Fruit fly (Drosophila melanogaster): ENCODE measurements around the gene Tpt.

The Tpt gene

DNA sequence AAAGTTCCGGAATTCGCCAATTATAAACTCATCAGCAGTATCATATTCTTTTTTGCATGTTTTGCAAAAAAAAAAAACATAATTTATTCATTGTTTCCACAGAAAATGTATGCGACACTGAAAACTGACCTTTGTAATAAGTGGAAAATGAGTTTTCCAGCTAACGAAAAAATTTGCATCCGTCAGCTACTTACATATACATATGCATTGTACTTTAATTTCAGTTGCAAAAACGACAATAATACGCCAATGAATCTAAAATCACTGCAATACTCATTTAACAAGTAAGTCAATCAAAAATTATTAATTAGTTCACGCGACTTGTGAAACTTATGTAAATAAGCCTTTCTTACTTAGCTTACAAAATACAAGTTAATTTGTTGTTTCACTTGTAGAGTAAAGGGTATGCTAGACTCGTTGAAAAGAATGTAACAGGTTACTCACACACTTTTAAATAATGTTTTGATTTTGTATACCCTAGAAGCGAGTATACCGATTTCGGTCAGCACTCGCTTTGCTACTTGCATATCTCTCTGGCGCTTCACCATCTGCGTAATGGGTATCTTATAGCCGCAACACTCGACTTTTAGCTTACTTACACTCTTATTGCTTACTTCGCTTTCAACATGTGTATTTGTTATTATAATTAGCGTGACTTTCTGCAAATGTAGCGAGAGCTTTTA, 6.2 kb downstream of the Tpt start (continued):
- TF ChIP-seq Elba2 (GFP tag; optimal IDR thresholded peaks at IDR 0.05) = no peak
- TF ChIP-seq CG31224 (GFP tag; IDR thresholded peaks at IDR 0.05) = no peak
- TF ChIP-seq Sox100B (GFP tag; optimal IDR thresholded peaks at IDR 0.05) = no peak
- no peak for TF ChIP-seq zen2 (GFP tag; IDR thresholded peaks at IDR 0.05; ENCODE audit: partially characterized antibody)
- TF ChIP-seq Chrac-16 (GFP tag; optimal IDR thresholded peaks at IDR 0.05) = peak; percentile 43
- peak; percentile 27 for TF ChIP-seq pum (GFP tag; optimal IDR thresholded peaks at IDR 0.05)
- TF ChIP-seq CG2875 (GFP tag; optimal IDR thresholded peaks at IDR 0.05) = no peak
- TF ChIP-seq Drgx (GFP tag; IDR thresholded peaks at IDR 0.05) = peak; percentile 73
- peak; percentile 68 for TF ChIP-seq lbe (GFP tag; optimal IDR thresholded peaks at IDR 0.05)
- no peak for TF ChIP-seq Sin3A (optimal IDR thresholded peaks at IDR 0.05)
- TF ChIP-seq bsh (GFP tag; optimal IDR thresholded peaks at IDR 0.05) = peak in 1 of 2 experiments; percentile 45
- no peak for TF ChIP-seq CG7556 (GFP tag; optimal IDR thresholded peaks at IDR 0.05)

DNA sequence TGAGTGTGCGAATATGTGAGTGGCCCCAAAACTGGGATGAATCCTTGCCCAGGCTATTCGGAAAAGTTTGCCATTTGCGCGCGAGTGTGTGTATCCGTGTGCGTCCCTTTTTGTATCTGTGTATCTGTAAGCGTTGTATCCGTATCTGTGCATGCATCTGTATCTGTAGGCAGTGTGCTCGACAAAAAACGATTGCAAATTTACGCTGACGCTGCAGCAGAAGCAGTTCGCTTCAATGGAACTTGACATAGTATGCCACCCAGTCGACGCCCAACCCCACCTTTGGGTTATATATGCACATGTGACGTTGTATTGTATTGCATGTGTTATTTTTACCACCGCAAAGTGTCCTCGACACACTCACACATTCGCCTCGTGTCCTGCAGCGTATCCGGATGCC, 8.9 kb downstream of the Tpt start:
- TF ChIP-seq CG3163 (GFP tag; optimal IDR thresholded peaks at IDR 0.05) = no peak
- peak; percentile 65 for TF ChIP-seq cg (GFP tag; optimal IDR thresholded peaks at IDR 0.05)
- peak; percentile 36 for TF ChIP-seq twi (tag; optimal IDR thresholded peaks at IDR 0.05)
- no peak for TF ChIP-seq Bteb2 (GFP tag; optimal IDR thresholded peaks at IDR 0.05)
- peak; percentile 40 for TF ChIP-seq nerfin-1 (tag; optimal IDR thresholded peaks at IDR 0.05)

DNA sequence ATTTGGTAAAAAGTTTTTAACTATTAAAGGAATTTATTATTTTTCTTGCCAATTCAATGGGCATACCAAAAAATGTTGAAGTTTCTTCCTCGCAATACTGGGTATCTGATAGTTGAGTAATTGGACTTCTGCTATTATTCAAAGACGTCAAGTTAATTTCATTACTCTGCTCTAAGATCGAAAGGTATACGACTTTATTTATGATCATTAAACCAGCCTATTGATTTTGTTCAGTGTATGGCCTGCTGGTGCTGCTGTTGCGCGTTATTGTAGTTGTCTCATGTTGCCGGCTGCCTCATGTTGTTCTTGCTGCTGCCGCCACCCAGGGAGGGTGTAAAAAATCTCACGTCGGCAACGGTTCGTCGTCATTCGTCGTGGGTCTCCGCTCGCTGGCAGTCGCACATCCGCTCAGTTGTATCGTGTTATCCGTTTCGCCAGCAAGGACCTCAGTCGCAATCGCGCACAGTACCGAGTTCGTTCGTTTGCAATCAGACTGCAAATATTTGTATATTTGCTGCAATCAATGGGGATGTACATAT, 9.4 kb downstream of the Tpt start, which contains the start of gene CG7120:
TSS of gene CG7120 (plus strand) at position 371 of the 539 bp plus-strand sequence.
- TF ChIP-seq CG14667 (GFP tag; IDR thresholded peaks at IDR 0.05) = no peak
- no peak for TF ChIP-seq Dp (GFP tag; optimal IDR thresholded peaks at IDR 0.05)
- no peak for TF ChIP-seq vfl (GFP tag; optimal IDR thresholded peaks at IDR 0.05)
- TF ChIP-seq wdn (GFP tag; IDR thresholded peaks at IDR 0.05) = no peak
- no peak for TF ChIP-seq Doc2 (GFP tag; IDR thresholded peaks at IDR 0.05)
- peak; percentile 14 for TF ChIP-seq CG10654 (GFP tag; optimal IDR thresholded peaks at IDR 0.05)
- peak; percentile 50 for TF ChIP-seq Ssrp (tag; optimal IDR thresholded peaks at IDR 0.05)
- no peak for TF ChIP-seq CG6654 (GFP tag; optimal IDR thresholded peaks at IDR 0.05)
- peak; percentile 56 for TF ChIP-seq CG17328 (GFP tag; IDR thresholded peaks at IDR 0.05)
- TF ChIP-seq Spps (tag; optimal IDR thresholded peaks at IDR 0.05) = peak; percentile 22
- peak; percentile 24; the same call in 1 of the 2 replicates for TF ChIP-seq Rfx (GFP tag; IDR thresholded peaks at IDR 0.05)
- no peak for TF ChIP-seq dm (GFP tag; optimal IDR thresholded peaks at IDR 0.05)
- no peak for TF ChIP-seq Fer2 (tag; optimal IDR thresholded peaks at IDR 0.05)
- no peak for TF ChIP-seq sqz (GFP tag; optimal IDR thresholded peaks at IDR 0.05)
- no peak for TF ChIP-seq CG1233 (GFP tag; optimal IDR thresholded peaks at IDR 0.05)
- peak in 1 of 2 experiments; percentile 66 for TF ChIP-seq bsh (GFP tag; optimal IDR thresholded peaks at IDR 0.05)
- TF ChIP-seq Aef1 (GFP tag; IDR thresholded peaks at IDR 0.05) = no peak
- TF ChIP-seq Sry-δ (GFP tag; optimal IDR thresholded peaks at IDR 0.05) = no peak
- TF ChIP-seq gsb (GFP tag; IDR thresholded peaks at IDR 0.05) = no peak
- TF ChIP-seq amos (GFP tag; IDR thresholded peaks at IDR 0.05; ENCODE audit: partially characterized antibody) = no peak
- no peak for TF ChIP-seq CG3847 (GFP tag; IDR thresholded peaks at IDR 0.05)
- TF ChIP-seq Dfd (GFP tag; optimal IDR thresholded peaks at IDR 0.05) = no peak
- TF ChIP-seq HmgD (GFP tag; optimal IDR thresholded peaks at IDR 0.05) = peak; percentile 7
- no peak for TF ChIP-seq CG12155 (GFP tag; optimal IDR thresholded peaks at IDR 0.05)
- peak; percentile 35 for TF ChIP-seq unpg (GFP tag; optimal IDR thresholded peaks at IDR 0.05)
- peak; percentile 49 for TF ChIP-seq Jarid2 (GFP tag; optimal IDR thresholded peaks at IDR 0.05)
- TF ChIP-seq Hr3 (GFP tag; optimal IDR thresholded peaks at IDR 0.05) = peak; percentile 7
- TF ChIP-seq Oaz (GFP tag; IDR thresholded peaks at IDR 0.05) = no peak
- TF ChIP-seq lbe (GFP tag; optimal IDR thresholded peaks at IDR 0.05) = no peak
- no peak for TF ChIP-seq Atf3 (GFP tag; optimal IDR thresholded peaks at IDR 0.05)
- peak; percentile 61; the same call in 1 of the 3 replicates for TF ChIP-seq ci (GFP tag; IDR thresholded peaks at IDR 0.05)
- TF ChIP-seq lola (GFP tag; optimal IDR thresholded peaks at IDR 0.05) = peak in 1 of 3 experiments; percentile 72
- no peak for TF ChIP-seq da (GFP tag; optimal IDR thresholded peaks at IDR 0.05)

All from whole organism, embryonic.